Worm (Caenorhabditis elegans): ENCODE data around the gene atp-4.

DNA sequence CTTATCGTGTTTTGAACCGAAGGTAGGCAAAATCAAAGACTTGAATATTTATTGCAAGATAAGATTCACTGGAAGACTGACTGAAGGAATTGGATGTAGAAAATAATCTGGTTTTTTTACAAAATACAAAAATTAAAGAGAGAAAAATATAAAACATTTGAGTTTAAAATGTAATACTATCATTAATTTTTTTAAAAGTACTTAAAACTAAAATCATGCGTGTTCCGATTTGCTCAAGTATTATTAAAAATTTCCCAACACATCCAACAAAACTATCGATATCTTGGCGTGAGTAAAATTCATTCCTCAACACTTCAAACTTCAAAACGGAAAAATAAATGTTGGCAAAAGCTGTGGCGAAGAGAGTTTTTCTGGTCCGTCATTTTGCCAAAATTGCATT is 36.7 kb downstream of the atp-4 start, which contains the start of gene F57F4.1:
- TF ChIP-seq lin-39 (tag; optimal IDR thresholded peaks at IDR 0.05) (no peak), ceh-9 (tag; optimal IDR thresholded peaks at IDR 0.05) (no peak), ztf-11 (tag; optimal IDR thresholded peaks at IDR 0.05) (no peak), nhr-25 (tag; optimal IDR thresholded peaks at IDR 0.05) (no peak), nhr-11 (tag; optimal IDR thresholded peaks at IDR 0.05) (no peak), nhr-237 (tag; optimal IDR thresholded peaks at IDR 0.05) (no peak), nhr-23 (tag; optimal IDR thresholded peaks at IDR 0.05) (no peak), unc-39 (tag; optimal IDR thresholded peaks at IDR 0.05) (no peak), ceh-28 (tag; optimal IDR thresholded peaks at IDR 0.05) (no peak), ceh-16 (tag; optimal IDR thresholded peaks at IDR 0.05) (no peak), ama-1 (optimal IDR thresholded peaks at IDR 0.05) (no peak)
